Worm (Caenorhabditis elegans) whole organism, young adult: Measurements from ENCODE around the gene W01D2.3.

Source experiments
- B0019.2 ChIP-seq: fragments of 200-800 bp; sonication (Bioruptor generic); conservative IDR thresholded peaks from 2 replicates; pipeline ENCODE4 v1.3.6; 2022; ENCODE audit warnings: missing genetic modification reagents, missing genetic modification characterization, missing compliant biosample characterization
- B0035.1 ChIP-seq: sonication (generic microtip); optimal IDR thresholded peaks from 2 replicates; lab custom pipeline; 2016; ENCODE audit warnings: missing genetic modification characterization, mild to moderate bottlenecking, missing compliant biosample characterization, missing genotype, missing genetic modification reagents
- B0261.1 ChIP-seq: sonication (generic microtip); optimal IDR thresholded peaks from 2 replicates; lab custom pipeline; 2016; ENCODE audit warnings: mild to moderate bottlenecking, missing genetic modification characterization, moderate library complexity, missing compliant biosample characterization
- B0336.3 ChIP-seq: fragments of 200-800 bp; sonication (Bioruptor generic); IDR thresholded peaks from 2 replicates; pipeline ENCODE4 v1.3.6; 2022; ENCODE audit warnings: missing genetic modification characterization, missing compliant biosample characterization
- C06A6.2 ChIP-seq: fragments of 200-800 bp; sonication (Bioruptor generic); conservative IDR thresholded peaks from 2 replicates; pipeline ENCODE4 v1.3.6; 2022; ENCODE audit warnings: missing genetic modification characterization, missing compliant biosample characterization
- F33H1.4 ChIP-seq: fragments of 200-800 bp; sonication (Bioruptor generic); IDR thresholded peaks from 2 replicates; pipeline ENCODE4 v1.3.6; 2022; ENCODE audit warnings: missing genetic modification reagents, missing genetic modification characterization, missing compliant biosample characterization
- F55B11.4 ChIP-seq: sonication (generic microtip); optimal IDR thresholded peaks from 2 replicates; lab custom pipeline; 2016; ENCODE audit warnings: missing compliant biosample characterization, missing genetic modification characterization, borderline replicate concordance; ENCODE audit not compliant: insufficient read depth
- K12H6.12 ChIP-seq: fragments of 200-800 bp; sonication (Bioruptor generic); optimal IDR thresholded peaks from 2 replicates; lab custom pipeline; 2018; ENCODE audit warnings: mild to moderate bottlenecking, missing genetic modification characterization, missing compliant biosample characterization
- T26A5.8 ChIP-seq: sonication (generic microtip); optimal IDR thresholded peaks from 2 replicates; lab custom pipeline; 2016; ENCODE audit warnings: missing genetic modification characterization, missing compliant biosample characterization
- Y53F4B.3 ChIP-seq: fragments of 200-800 bp; sonication (Bioruptor generic); IDR thresholded peaks from 2 replicates; pipeline ENCODE4 v1.3.6; 2022; ENCODE audit warnings: missing genetic modification reagents, missing genetic modification characterization, missing compliant biosample characterization
- Y53G8AR.9 ChIP-seq: fragments of 200-800 bp; sonication (Bioruptor generic); conservative IDR thresholded peaks from 2 replicates; pipeline ENCODE4 v1.3.6; 2022; ENCODE audit warnings: missing genetic modification reagents, missing genetic modification characterization, missing compliant biosample characterization
- Y56A3A.18 ChIP-seq: fragments of 200-800 bp; sonication (Bioruptor generic); IDR thresholded peaks from 2 replicates; pipeline ENCODE4 v1.3.6; 2022; ENCODE audit warnings: missing genetic modification reagents, missing genetic modification characterization, missing compliant biosample characterization
- Y67H2A.10 ChIP-seq: fragments of 200-800 bp; sonication (Bioruptor generic); conservative IDR thresholded peaks from 2 replicates; pipeline ENCODE4 v1.3.6; 2022; ENCODE audit warnings: missing genetic modification reagents, missing genetic modification characterization, missing compliant biosample characterization
- aptf-2 ChIP-seq: fragments of 200-800 bp; sonication (Bioruptor generic); conservative IDR thresholded peaks from 2 replicates; pipeline ENCODE4 v1.3.6; 2022; ENCODE audit warnings: missing genetic modification reagents, missing genetic modification characterization, missing compliant biosample characterization
- attf-3 ChIP-seq: fragments of 200-800 bp; sonication (Bioruptor generic); conservative IDR thresholded peaks from 2 replicates; pipeline ENCODE4 v1.3.6; 2022; ENCODE audit warnings: missing genetic modification reagents, missing genetic modification characterization, missing compliant biosample characterization
- cebp-2 ChIP-seq: fragments of 200-800 bp; sonication (Bioruptor generic); IDR thresholded peaks from 2 replicates; pipeline ENCODE4 v1.3.6; 2022; ENCODE audit warnings: missing genetic modification characterization, missing compliant biosample characterization
- ceh-91 ChIP-seq: fragments of 200-800 bp; sonication (Bioruptor generic); IDR thresholded peaks from 2 replicates; pipeline ENCODE4 v1.3.6; 2022; ENCODE audit warnings: missing genetic modification reagents, missing genetic modification characterization, missing compliant biosample characterization
- die-1 ChIP-seq: sonication (generic microtip); optimal IDR thresholded peaks from 2 replicates; lab custom pipeline; 2016; ENCODE audit warnings: missing genotype, mild to moderate bottlenecking, missing genetic modification characterization, missing compliant biosample characterization
- dox-1 ChIP-seq: fragments of 200-800 bp; sonication (Bioruptor generic); IDR thresholded peaks from 2 replicates; pipeline ENCODE4 v1.3.6; 2022; ENCODE audit warnings: missing genetic modification reagents, missing genetic modification characterization, missing compliant biosample characterization
- dpff-1 ChIP-seq: sonication (generic microtip); optimal IDR thresholded peaks from 2 replicates; lab custom pipeline; 2017; ENCODE audit warnings: mild to moderate bottlenecking, missing genetic modification characterization, missing compliant biosample characterization
- dpl-1 ChIP-seq: fragments of 150-350 bp; optimal IDR thresholded peaks from 2 replicates; lab custom pipeline; 2014; ENCODE audit warnings: missing biosample characterization, missing genetic modification reagents, missing genetic modification characterization
- efl-1 ChIP-seq: fragments of 150-350 bp; optimal IDR thresholded peaks from 2 replicates; lab custom pipeline; 2014; ENCODE audit warnings: missing biosample characterization, missing genetic modification reagents, missing genetic modification characterization
- egl-18 ChIP-seq: fragments of 200-800 bp; sonication (Bioruptor generic); IDR thresholded peaks from 2 replicates; pipeline ENCODE4 v1.3.6; 2022; ENCODE audit warnings: missing genetic modification reagents, missing genetic modification characterization, missing compliant biosample characterization
- egrh-3 ChIP-seq: fragments of 200-800 bp; sonication (Bioruptor generic); IDR thresholded peaks from 2 replicates; pipeline ENCODE4 v1.3.6; 2022; ENCODE audit warnings: missing genetic modification reagents, missing genetic modification characterization, missing compliant biosample characterization
- hlh-12 ChIP-seq: sonication (generic microtip); optimal IDR thresholded peaks from 2 replicates; lab custom pipeline; 2016; ENCODE audit warnings: missing genetic modification characterization, missing compliant biosample characterization
- hlh-26 ChIP-seq: fragments of 200-800 bp; sonication (Bioruptor generic); conservative IDR thresholded peaks from 2 replicates; pipeline ENCODE4 v1.3.6; 2022; ENCODE audit warnings: missing genetic modification reagents, missing genetic modification characterization, missing compliant biosample characterization
- hmg-1.2 ChIP-seq: fragments of 200-800 bp; sonication (Bioruptor generic); IDR thresholded peaks from 2 replicates; pipeline ENCODE4 v1.3.6; 2022; ENCODE audit warnings: missing genetic modification reagents, missing genetic modification characterization, missing compliant biosample characterization
- hrde-1 ChIP-seq: sonication (generic microtip); optimal IDR thresholded peaks from 2 replicates; lab custom pipeline; 2016; ENCODE audit warnings: missing genetic modification characterization, mild to moderate bottlenecking, missing compliant biosample characterization, moderate library complexity, missing genotype, missing genetic modification reagents, borderline replicate concordance
- let-607 ChIP-seq, 2 experiments: fragments of 200-800 bp in 1 of 2; sonication (Bioruptor generic) in 1 of 2; sonication (generic microtip) in 1 of 2; optimal IDR thresholded peaks; 2 replicates each; lab custom pipeline; 2016 to 2018; ENCODE audit warnings: mild to moderate bottlenecking in 2 of 2, missing compliant biosample characterization in 2 of 2, missing genetic modification characterization in 2 of 2, moderate library complexity in 2 of 2, missing genotype in 1 of 2
- lin-54 ChIP-seq: fragments of 200-800 bp; sonication (Bioruptor generic); optimal IDR thresholded peaks from 2 replicates; lab custom pipeline; 2018; ENCODE audit warnings: mild to moderate bottlenecking, missing genetic modification characterization, missing compliant biosample characterization
- lir-1 ChIP-seq: fragments of 200-800 bp; sonication (Bioruptor generic); conservative IDR thresholded peaks from 2 replicates; pipeline ENCODE4 v1.3.6; 2022; ENCODE audit warnings: missing genetic modification reagents, missing genetic modification characterization, missing compliant biosample characterization
- madf-6 ChIP-seq: fragments of 200-800 bp; sonication (Bioruptor generic); IDR thresholded peaks from 2 replicates; pipeline ENCODE4 v1.3.6; 2022; ENCODE audit warnings: missing genetic modification reagents, missing genetic modification characterization, missing compliant biosample characterization
- madf-8 ChIP-seq: fragments of 200-800 bp; sonication (Bioruptor generic); conservative IDR thresholded peaks from 2 replicates; pipeline ENCODE4 v1.3.6; 2022; ENCODE audit warnings: missing genetic modification reagents, missing genetic modification characterization, missing compliant biosample characterization
- mcd-1 ChIP-seq: fragments of 200-800 bp; sonication (Bioruptor generic); IDR thresholded peaks from 2 replicates; pipeline ENCODE4 v1.3.6; 2022; ENCODE audit warnings: missing genetic modification reagents, missing genetic modification characterization, missing compliant biosample characterization
- mxl-1 ChIP-seq: sonication (generic microtip); optimal IDR thresholded peaks from 2 replicates; lab custom pipeline; 2016; ENCODE audit warnings: missing genetic modification characterization, missing compliant biosample characterization
- nhr-80 ChIP-seq: sonication (generic microtip); optimal IDR thresholded peaks from 2 replicates; lab custom pipeline; 2016; ENCODE audit warnings: missing genetic modification characterization, missing compliant biosample characterization
- pha-4 ChIP-seq: fragments of 150-350 bp; sonication (generic microtip); optimal IDR thresholded peaks from 2 replicates; lab custom pipeline; 2014; ENCODE audit warnings: missing biosample characterization, missing genetic modification reagents, missing genetic modification characterization
- rcor-1 ChIP-seq: fragments of 200-800 bp; sonication (Bioruptor generic); IDR thresholded peaks from 2 replicates; pipeline ENCODE4 v1.3.6; 2022; ENCODE audit warnings: missing genetic modification reagents, missing genetic modification characterization, missing compliant biosample characterization
- rec-8 ChIP-seq, 2 experiments: sonication (generic microtip); optimal IDR thresholded peaks; 2 replicates each; lab custom pipeline; 2016; ENCODE audit warnings: mild to moderate bottlenecking in 2 of 2, missing genetic modification characterization in 2 of 2, missing genetic modification reagents in 2 of 2, missing genotype in 2 of 2, missing biosample characterization in 1 of 2, missing compliant biosample characterization in 1 of 2, moderate library complexity in 1 of 2
- rpc-1 ChIP-seq, 2 experiments: fragments of 150-350 bp in 1 of 2; sonication (generic microtip) in 1 of 2; optimal IDR thresholded peaks; 2 replicates each; lab custom pipeline; 2014 to 2018; ENCODE audit warnings: missing biosample characterization in 1 of 2, missing genetic modification characterization in 1 of 2, missing genetic modification reagents in 1 of 2, missing genotype in 1 of 2
- sdz-38 ChIP-seq: sonication (generic microtip); optimal IDR thresholded peaks from 2 replicates; lab custom pipeline; 2016; ENCODE audit warnings: missing genotype, missing genetic modification characterization, missing compliant biosample characterization
- tbp1 ChIP-seq: fragments of 200-800 bp; sonication (Bioruptor generic); optimal IDR thresholded peaks from 2 replicates; lab custom pipeline; 2018; ENCODE audit warnings: mild to moderate bottlenecking, missing genetic modification characterization, missing compliant biosample characterization
- unc-62 ChIP-seq: fragments of 150-350 bp; optimal IDR thresholded peaks from 2 replicates; lab custom pipeline; 2014; ENCODE audit warnings: missing biosample characterization, missing genetic modification reagents, missing genetic modification characterization
- xnd-1 ChIP-seq: sonication (generic microtip); optimal IDR thresholded peaks from 2 replicates; lab custom pipeline; 2016; ENCODE audit warnings: missing genotype, missing genetic modification reagents, missing genetic modification characterization, missing compliant biosample characterization
- zfh-2 ChIP-seq: fragments of 200-800 bp; sonication (Bioruptor generic); conservative IDR thresholded peaks from 2 replicates; pipeline ENCODE4 v1.3.6; 2022; ENCODE audit warnings: missing genetic modification reagents, missing genetic modification characterization, missing compliant biosample characterization
- ztf-18 ChIP-seq: sonication (generic microtip); optimal IDR thresholded peaks from 2 replicates; lab custom pipeline; 2016; ENCODE audit warnings: missing genotype, mild to moderate bottlenecking, missing genetic modification characterization, missing compliant biosample characterization
- ztf-28 ChIP-seq: fragments of 200-800 bp; sonication (Bioruptor generic); IDR thresholded peaks from 2 replicates; pipeline ENCODE4 v1.3.6; 2022; ENCODE audit warnings: missing genetic modification reagents, missing genetic modification characterization, missing compliant biosample characterization

Gene W01D2.3

ce11 chrII:14804259-14804899 is at the start of gene W01D2.3 (continued):
- TF ChIP-seq F55B11.4 = no peak
- no peak for TF ChIP-seq dpl-1
- peak; percentile 88 for TF ChIP-seq rpc-1 (optimal IDR thresholded peaks at IDR 0.05; lab: Kevin White, UChicago)
- peak; percentile 73 for TF ChIP-seq rpc-1 (tag; optimal IDR thresholded peaks at IDR 0.05; lab: Kevin White, UChicago)
- no peak for TF ChIP-seq lir-1 (GFP tag; lab: Robert Waterston, UW)
- TF ChIP-seq attf-3 = no peak
- peak; percentile 41 for TF ChIP-seq madf-6 (GFP tag; lab: Robert Waterston, UW)
- no peak for TF ChIP-seq Y67H2A.10 (GFP tag; lab: Robert Waterston, UW)
- no peak for TF ChIP-seq efl-1 (GFP tag; lab: Kevin White, UChicago)
- no peak for TF ChIP-seq dpff-1 (tag; lab: Kevin White, UChicago)
- no peak for TF ChIP-seq F33H1.4 (GFP tag; lab: Robert Waterston, UW)
- peak; percentile 2 for TF ChIP-seq die-1 (tag; lab: Kevin White, UChicago)
- TF ChIP-seq hlh-26 (GFP tag; lab: Robert Waterston, UW) = no peak
- TF ChIP-seq let-607 (tag; optimal IDR thresholded peaks at IDR 0.05; lab: Kevin White, UChicago) = peak; percentile 36 to 68
- 0 out of 2 replicates have a peak, but pooled peaks have one; percentile 44 for TF ChIP-seq Y56A3A.18 (GFP tag; lab: Robert Waterston, UW)
- TF ChIP-seq B0336.3 (GFP tag; lab: Robert Waterston, UW) = no peak; the same call in 1 of the 2 replicates
- peak; percentile 55 for TF ChIP-seq lin-54
- peak; percentile 44; the same call in 1 of the 2 replicates for TF ChIP-seq Y53G8AR.9
- peak; percentile 38 for TF ChIP-seq ztf-18
- TF ChIP-seq ztf-28 (GFP tag; lab: Robert Waterston, UW) = no peak
- peak; percentile 69 for TF ChIP-seq B0261.1 (tag; lab: Kevin White, UChicago)
- TF ChIP-seq B0035.1 (tag; lab: Kevin White, UChicago) = peak; percentile 49
- TF ChIP-seq egrh-3 (GFP tag; lab: Robert Waterston, UW) = no peak
- TF ChIP-seq nhr-80 (tag; lab: Kevin White, UChicago) = no peak
- peak; percentile 68; the same call in 1 of the 2 replicates for TF ChIP-seq mcd-1 (GFP tag; lab: Robert Waterston, UW)
- TF ChIP-seq zfh-2 (GFP tag; lab: Robert Waterston, UW) = peak; percentile 32; the same call in 1 of the 2 replicates
- no peak for TF ChIP-seq egl-18
- TF ChIP-seq B0019.2 (GFP tag; lab: Robert Waterston, UW) = no peak
- TF ChIP-seq hmg-1.2 (GFP tag; lab: Robert Waterston, UW) = peak; percentile 60; the same call in 1 of the 2 replicates
- TF ChIP-seq T26A5.8 (tag; lab: Kevin White, UChicago) = no peak
- TF ChIP-seq xnd-1 (tag; lab: Kevin White, UChicago) = peak; percentile 39
- TF ChIP-seq hrde-1 = no peak
- 0 out of 2 replicates have a peak, but pooled peaks have one; percentile 10 for TF ChIP-seq rcor-1 (GFP tag; lab: Robert Waterston, UW)
- peak; percentile 76 for TF ChIP-seq dox-1 (GFP tag; lab: Robert Waterston, UW)
- no peak for TF ChIP-seq hlh-12 (tag; lab: Kevin White, UChicago)
- no peak for TF ChIP-seq Y53F4B.3 (GFP tag; lab: Robert Waterston, UW)
- peak in 1 of 2 experiments; percentile 18 for TF ChIP-seq rec-8 (tag; optimal IDR thresholded peaks at IDR 0.05; lab: Kevin White, UChicago)
- no peak for TF ChIP-seq aptf-2 (GFP tag; lab: Robert Waterston, UW)
- 0 out of 2 replicates have a peak, but pooled peaks have one; percentile 71 for TF ChIP-seq cebp-2 (GFP tag; lab: Robert Waterston, UW)
- peak; percentile 59 for TF ChIP-seq K12H6.12
- no peak for TF ChIP-seq pha-4 (tag; lab: Kevin White, UChicago)
- TF ChIP-seq madf-8 (GFP tag; lab: Robert Waterston, UW) = no peak
- no peak for TF ChIP-seq sdz-38 (tag; lab: Kevin White, UChicago)
- peak; percentile 0 for TF ChIP-seq unc-62 (GFP tag; lab: Kevin White, UChicago)
- peak; percentile 55; the same call in 1 of the 2 replicates for TF ChIP-seq C06A6.2 (GFP tag; lab: Robert Waterston, UW)
- no peak for TF ChIP-seq ceh-91 (GFP tag; lab: Robert Waterston, UW)
- peak; percentile 81 for TF ChIP-seq tbp1 (GFP tag; lab: Kevin White, UChicago)
- TF ChIP-seq mxl-1 (tag; lab: Kevin White, UChicago) = no peak
